Fruit fly (Drosophila melanogaster) whole organism, embryonic: ENCODE data around the gene Alp5.
A peak's percentile ranks its signal among the peaks of the same experiment; 100 is the strongest.

Experiments used
- Asciz ChIP-seq: fragments of 200-800 bp; sonication (Bioruptor generic); optimal IDR thresholded peaks from 2 replicates; lab custom pipeline; 2017; ENCODE audit warnings: missing biosample characterization, mild to moderate bottlenecking, missing genetic modification characterization, missing genetic modification reagents
- CG11085 ChIP-seq: fragments of 200-800 bp; sonication (Bioruptor generic); IDR thresholded peaks from 2 replicates; pipeline ENCODE4 v1.3.6; 2022; ENCODE audit warnings: missing biosample characterization, missing genetic modification characterization
- CG14667 ChIP-seq: fragments of 200-800 bp; sonication (Bioruptor generic); IDR thresholded peaks from 2 replicates; pipeline ENCODE4 v1.3.6; 2022; ENCODE audit warnings: missing biosample characterization, missing genetic modification characterization
- CG15601 ChIP-seq: fragments of 200-800 bp; sonication (Bioruptor generic); optimal IDR thresholded peaks from 3 replicates; lab custom pipeline; 2019; ENCODE audit warnings: missing biosample characterization, mild to moderate bottlenecking, missing genetic modification characterization, moderate library complexity
- CG16813 ChIP-seq: fragments of 200-800 bp; sonication (Bioruptor generic); IDR thresholded peaks from 3 replicates; pipeline ENCODE4 v1.3.6; 2022; ENCODE audit warnings: missing biosample characterization, missing genetic modification characterization; ENCODE audit not compliant: partially characterized antibody
- CG16815 ChIP-seq: fragments of 200-800 bp; sonication (Bioruptor generic); optimal IDR thresholded peaks from 3 replicates; lab custom pipeline; 2017; ENCODE audit warnings: missing biosample characterization, mild to moderate bottlenecking, missing genetic modification characterization
- CG17568 ChIP-seq: fragments of 200-800 bp; sonication (Bioruptor generic); optimal IDR thresholded peaks from 2 replicates; lab custom pipeline; 2018; ENCODE audit warnings: missing biosample characterization, mild to moderate bottlenecking, missing genetic modification characterization, moderate library complexity
- CG18011 ChIP-seq: fragments of 200-800 bp; sonication (Bioruptor generic); optimal IDR thresholded peaks from 2 replicates; lab custom pipeline; 2017; ENCODE audit warnings: missing biosample characterization, missing genetic modification characterization, mild to moderate bottlenecking, moderate library complexity, missing genotype
- CG2116 ChIP-seq: fragments of 200-800 bp; sonication (Bioruptor generic); optimal IDR thresholded peaks from 3 replicates; lab custom pipeline; 2018; ENCODE audit warnings: missing biosample characterization, mild to moderate bottlenecking, missing genetic modification characterization
- CG32532 ChIP-seq: fragments of 200-800 bp; sonication (Bioruptor generic); IDR thresholded peaks from 2 replicates; pipeline ENCODE4 v1.3.6; 2022; ENCODE audit warnings: missing biosample characterization, missing genetic modification characterization
- CG3281 ChIP-seq: fragments of 200-800 bp; sonication (Bioruptor generic); optimal IDR thresholded peaks from 3 replicates; lab custom pipeline; 2017; ENCODE audit warnings: missing biosample characterization, mild to moderate bottlenecking, missing genetic modification characterization
- CG4404 ChIP-seq: fragments of 200-800 bp; sonication (Bioruptor generic); IDR thresholded peaks from 2 replicates; pipeline ENCODE4 v1.3.6; 2022; ENCODE audit warnings: missing biosample characterization, missing genetic modification characterization
- CG4424 ChIP-seq: fragments of 200-800 bp; sonication (Bioruptor generic); optimal IDR thresholded peaks from 3 replicates; lab custom pipeline; 2016; ENCODE audit warnings: missing biosample characterization, missing genetic modification characterization
- CG6765 ChIP-seq: fragments of 200-800 bp; sonication (Bioruptor generic); optimal IDR thresholded peaks from 3 replicates; lab custom pipeline; 2017; ENCODE audit warnings: missing biosample characterization, mild to moderate bottlenecking, missing genetic modification characterization
- CG7556 ChIP-seq: fragments of 200-800 bp; sonication (Bioruptor generic); optimal IDR thresholded peaks from 2 replicates; lab custom pipeline; 2017; ENCODE audit warnings: missing biosample characterization, mild to moderate bottlenecking, missing genetic modification characterization
- CG7839 ChIP-seq: fragments of 200-800 bp; sonication (Bioruptor generic); optimal IDR thresholded peaks from 3 replicates; lab custom pipeline; 2018; ENCODE audit warnings: missing biosample characterization, mild to moderate bottlenecking, missing genetic modification characterization, moderate library complexity
- CG8281 ChIP-seq: fragments of 200-800 bp; sonication (Bioruptor generic); optimal IDR thresholded peaks from 2 replicates; lab custom pipeline; 2018; ENCODE audit warnings: missing biosample characterization, mild to moderate bottlenecking, missing genetic modification characterization, moderate library complexity
- CG8924 ChIP-seq: fragments of 200-800 bp; optimal IDR thresholded peaks from 3 replicates; lab custom pipeline; 2019; ENCODE audit warnings: missing biosample characterization, mild to moderate bottlenecking, missing genetic modification characterization, moderate library complexity
- Dbx ChIP-seq: fragments of 200-800 bp; sonication (Bioruptor generic); IDR thresholded peaks from 3 replicates; pipeline ENCODE4 v1.3.6; 2022; ENCODE audit warnings: missing biosample characterization, missing genetic modification characterization
- Dref ChIP-seq: fragments of 200-800 bp; sonication (Bioruptor generic); IDR thresholded peaks from 2 replicates; pipeline ENCODE4 v1.3.6; 2022; ENCODE audit warnings: missing biosample characterization, missing genetic modification characterization
- Ets97D ChIP-seq: fragments of 200-800 bp; sonication (Bioruptor generic); optimal IDR thresholded peaks from 3 replicates; lab custom pipeline; 2016; ENCODE audit warnings: missing biosample characterization, missing genetic modification characterization
- Fer2 ChIP-seq: fragments of 200-800 bp; sonication (Bioruptor generic); optimal IDR thresholded peaks from 2 replicates; lab custom pipeline; 2018; ENCODE audit warnings: missing biosample characterization, mild to moderate bottlenecking, missing genetic modification characterization, moderate library complexity
- Gug ChIP-seq: fragments of 200-800 bp; sonication (Bioruptor generic); IDR thresholded peaks from 4 replicates; pipeline ENCODE4 v1.3.6; 2022; ENCODE audit warnings: missing biosample characterization, missing genetic modification characterization
- HLH4C ChIP-seq: fragments of 200-800 bp; sonication (Bioruptor generic); IDR thresholded peaks from 3 replicates; pipeline ENCODE4 v1.3.6; 2022; ENCODE audit warnings: missing biosample characterization, missing genetic modification characterization; ENCODE audit not compliant: partially characterized antibody
- MESR4 ChIP-seq: fragments of 200-800 bp; sonication (Bioruptor generic); optimal IDR thresholded peaks from 2 replicates; lab custom pipeline; 2018; ENCODE audit warnings: missing biosample characterization, mild to moderate bottlenecking, missing genetic modification characterization, moderate library complexity
- Med ChIP-seq: fragments of 200-800 bp; sonication (Bioruptor generic); peaks from one replicate; lab custom pipeline; 2016; ENCODE audit warnings: missing biosample characterization, missing genetic modification characterization, mild to moderate bottlenecking, inconsistent platforms, moderate library complexity
- Nf-YA ChIP-seq: fragments of 200-800 bp; sonication (Bioruptor generic); IDR thresholded peaks from 2 replicates; pipeline ENCODE4 v1.3.6; 2022; ENCODE audit warnings: missing biosample characterization, missing genetic modification characterization
- TFAM ChIP-seq: fragments of 200-800 bp; sonication (Bioruptor generic); optimal IDR thresholded peaks from 2 replicates; lab custom pipeline; 2017; ENCODE audit warnings: missing biosample characterization, missing genetic modification characterization, inconsistent platforms
- ab ChIP-seq: fragments of 200-800 bp; sonication (Bioruptor generic); optimal IDR thresholded peaks from 2 replicates; lab custom pipeline; 2016; ENCODE audit warnings: missing biosample characterization, missing genetic modification characterization
- ap ChIP-seq: fragments of 200-800 bp; sonication (Bioruptor generic); IDR thresholded peaks from 2 replicates; pipeline ENCODE4 v1.3.6; 2022; ENCODE audit warnings: missing biosample characterization, missing genetic modification characterization
- bcd ChIP-seq: fragments of 200-800 bp; sonication (Bioruptor generic); optimal IDR thresholded peaks from 2 replicates; lab custom pipeline; 2017; ENCODE audit warnings: missing biosample characterization, mild to moderate bottlenecking, missing genetic modification characterization
- cato ChIP-seq: fragments of 200-800 bp; sonication (Bioruptor generic); optimal IDR thresholded peaks from 2 replicates; lab custom pipeline; 2016; ENCODE audit warnings: missing biosample characterization, missing genetic modification characterization, borderline replicate concordance
- caup ChIP-seq: fragments of 200-800 bp; sonication (Bioruptor generic); optimal IDR thresholded peaks from 3 replicates; lab custom pipeline; 2017; ENCODE audit warnings: missing biosample characterization, mild to moderate bottlenecking, missing genetic modification characterization, moderate library complexity; ENCODE audit not compliant: severe bottlenecking
- dpn ChIP-seq, 2 experiments: fragments of 200-800 bp; sonication (Bioruptor generic); optimal IDR thresholded peaks; 3 replicates each; lab custom pipeline; 2016; ENCODE audit warnings: missing biosample characterization in 2 of 2, missing genetic modification characterization in 2 of 2
- fd96Cb ChIP-seq: fragments of 200-800 bp; sonication (Bioruptor generic); optimal IDR thresholded peaks from 2 replicates; lab custom pipeline; 2018; ENCODE audit warnings: missing biosample characterization, mild to moderate bottlenecking, missing genetic modification characterization, moderate library complexity
- gcm2 ChIP-seq: fragments of 200-800 bp; sonication (Bioruptor generic); optimal IDR thresholded peaks from 2 replicates; lab custom pipeline; 2016; ENCODE audit warnings: missing biosample characterization, missing genetic modification characterization
- her ChIP-seq: fragments of 200-800 bp; sonication (Bioruptor generic); optimal IDR thresholded peaks from 2 replicates; lab custom pipeline; 2016; ENCODE audit warnings: missing biosample characterization, missing genetic modification characterization
- jing ChIP-seq: fragments of 200-800 bp; sonication (Bioruptor generic); optimal IDR thresholded peaks from 2 replicates; lab custom pipeline; 2018; ENCODE audit warnings: missing biosample characterization, mild to moderate bottlenecking, missing genetic modification characterization
- nom ChIP-seq: fragments of 200-800 bp; sonication (Bioruptor generic); optimal IDR thresholded peaks from 2 replicates; lab custom pipeline; 2017; ENCODE audit warnings: missing biosample characterization, missing genetic modification characterization, mild to moderate bottlenecking, moderate library complexity, missing genetic modification reagents
- otp ChIP-seq: fragments of 200-800 bp; sonication (Bioruptor generic); IDR thresholded peaks from 3 replicates; pipeline ENCODE4, ENCODE4 v1.3.6; 2022; ENCODE audit warnings: missing biosample characterization, missing genetic modification characterization
- pb ChIP-seq: fragments of 200-800 bp; sonication (Bioruptor generic); optimal IDR thresholded peaks from 3 replicates; lab custom pipeline; 2016; ENCODE audit warnings: missing biosample characterization, missing genetic modification characterization
- pho ChIP-seq: fragments of 200-800 bp; sonication (Bioruptor generic); optimal IDR thresholded peaks from 2 replicates; lab custom pipeline; 2016; ENCODE audit warnings: missing biosample characterization, missing genetic modification characterization
- pzg ChIP-seq: fragments of 200-800 bp; sonication (Bioruptor generic); optimal IDR thresholded peaks from 3 replicates; lab custom pipeline; 2018; ENCODE audit warnings: missing biosample characterization, mild to moderate bottlenecking, missing genetic modification characterization, moderate library complexity
- schlank ChIP-seq: fragments of 200-800 bp; sonication (Bioruptor generic); optimal IDR thresholded peaks from 2 replicates; lab custom pipeline; 2018; ENCODE audit warnings: missing biosample characterization, mild to moderate bottlenecking, missing genetic modification characterization
- scrt ChIP-seq: fragments of 200-800 bp; sonication (Bioruptor generic); optimal IDR thresholded peaks from 2 replicates; lab custom pipeline; 2018; ENCODE audit warnings: missing biosample characterization, mild to moderate bottlenecking, missing genetic modification characterization, moderate library complexity
- sd ChIP-seq: fragments of 200-800 bp; sonication (Bioruptor generic); optimal IDR thresholded peaks from 3 replicates; lab custom pipeline; 2018; ENCODE audit warnings: missing biosample characterization, mild to moderate bottlenecking, missing genetic modification characterization, moderate library complexity
- sim ChIP-seq: fragments of 200-800 bp; sonication (Bioruptor generic); IDR thresholded peaks from 2 replicates; pipeline ENCODE4 v1.3.6; 2022; ENCODE audit warnings: missing biosample characterization, missing genetic modification characterization
- sna ChIP-seq: fragments of 200-800 bp; sonication (Bioruptor generic); IDR thresholded peaks from 2 replicates; pipeline ENCODE4 v1.3.6; 2022; ENCODE audit warnings: missing biosample characterization, missing genetic modification characterization; ENCODE audit not compliant: partially characterized antibody
- sr ChIP-seq: fragments of 200-800 bp; sonication (Bioruptor generic); IDR thresholded peaks from 3 replicates; pipeline ENCODE4 v1.3.6; 2022; ENCODE audit warnings: missing biosample characterization, missing genetic modification characterization
- tap ChIP-seq: fragments of 200-800 bp; optimal IDR thresholded peaks from 3 replicates; lab custom pipeline; 2019; ENCODE audit warnings: missing biosample characterization, mild to moderate bottlenecking, missing genetic modification characterization, moderate library complexity
- yki ChIP-seq: fragments of >200 bp; optimal IDR thresholded peaks from 3 replicates; lab custom pipeline; 2018

The Alp5 gene

DNA sequence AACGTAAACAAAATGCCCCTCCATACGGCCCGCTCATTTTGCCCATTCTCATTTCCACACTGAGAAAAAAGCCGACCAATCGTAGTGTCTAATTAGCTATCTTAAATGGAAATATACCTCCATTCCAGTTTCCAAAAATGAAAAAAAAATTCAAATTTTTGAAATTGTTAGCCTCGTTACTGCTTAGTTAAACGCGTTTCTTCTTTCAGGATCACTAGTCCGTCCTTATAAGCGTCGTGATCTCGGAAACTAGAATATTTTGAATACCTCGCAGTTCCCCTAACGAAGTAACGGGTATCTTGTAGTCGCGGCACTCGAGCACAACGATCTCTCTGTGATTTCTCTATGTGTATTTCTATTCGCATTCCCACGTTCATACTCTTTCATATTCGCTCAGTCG lies 17.1 kb downstream of the Alp5 start (continued):
- TF ChIP-seq pho (peak; percentile 62), pzg (GFP tag; lab: Kevin White, UChicago) (no peak), Med (GFP tag; lab: Kevin White, UChicago) (peak; percentile 94), tap (peak; percentile 27), CG6765 (peak; percentile 51), ab (GFP tag; lab: Kevin White, UChicago) (no peak), Ets97D (GFP tag; lab: Kevin White, UChicago) (no peak), Asciz (GFP tag; lab: Kevin White, UChicago) (peak; percentile 53), CG16813 (GFP tag; lab: Robert Waterston, UW) (no peak), ap (no peak), otp (GFP tag; lab: Robert Waterston, UW) (no peak), caup (GFP tag; lab: Kevin White, UChicago) (peak; percentile 7), scrt (GFP tag; lab: Kevin White, UChicago) (peak; percentile 30), Fer2 (tag; lab: Kevin White, UChicago) (no peak), CG14667 (GFP tag; lab: Robert Waterston, UW) (0 out of 2 replicates have a peak, but pooled peaks have one; percentile 13), gcm2 (GFP tag; lab: Kevin White, UChicago) (no peak), jing (GFP tag; lab: Kevin White, UChicago) (no peak), yki (lab: Kevin White, UChicago) (no peak), her (peak; percentile 32), MESR4 (GFP tag; lab: Kevin White, UChicago) (no peak), CG2116 (GFP tag; lab: Kevin White, UChicago) (peak; percentile 1), CG4404 (GFP tag; lab: Robert Waterston, UW) (peak; percentile 24; the same call in 1 of the 2 replicates), CG16815 (peak; percentile 6), CG18011 (no peak), CG7839 (tag; lab: Kevin White, UChicago) (peak; percentile 70), Nf-YA (GFP tag; lab: Robert Waterston, UW) (no peak), cato (GFP tag; lab: Kevin White, UChicago) (no peak), Dref (GFP tag; lab: Robert Waterston, UW) (no peak), CG3281 (GFP tag; lab: Kevin White, UChicago) (peak; percentile 68), sim (GFP tag; lab: Robert Waterston, UW) (no peak), Gug (GFP tag; lab: Robert Waterston, UW) (peak; percentile 45; the same call in 1 of the 4 replicates), CG17568 (GFP tag; lab: Kevin White, UChicago) (no peak), sr (GFP tag; lab: Robert Waterston, UW) (no peak), fd96Cb (tag; lab: Kevin White, UChicago) (no peak), dpn (GFP tag; optimal IDR thresholded peaks at IDR 0.05; lab: Kevin White, UChicago) (peak; percentile 45 to 54), bcd (peak; percentile 69), schlank (tag; lab: Kevin White, UChicago) (peak; percentile 20), Dbx (GFP tag; lab: Robert Waterston, UW) (peak; percentile 53; the same call in 1 of the 3 replicates), CG8281 (peak; percentile 4), sna (GFP tag; lab: Robert Waterston, UW) (no peak), CG32532 (GFP tag; lab: Robert Waterston, UW) (peak; percentile 63), CG15601 (tag; lab: Kevin White, UChicago) (no peak), TFAM (GFP tag; lab: Kevin White, UChicago) (no peak), CG11085 (peak; percentile 26; the same call in 1 of the 2 replicates), sd (tag; lab: Kevin White, UChicago) (peak; percentile 5), HLH4C (no peak), pb (GFP tag; lab: Kevin White, UChicago) (peak; percentile 59), CG4424 (GFP tag; lab: Kevin White, UChicago) (peak; percentile 13), nom (GFP tag; lab: Kevin White, UChicago) (no peak), CG8924 (tag; lab: Kevin White, UChicago) (peak; percentile 56), CG7556 (peak; percentile 63)
